Fruit fly (Drosophila melanogaster) whole organism, embryonic: ENCODE data around the gene CG43675.

Experiments used
- Aef1 ChIP-seq: fragments of 200-800 bp; sonication (Bioruptor generic); IDR thresholded peaks from 3 replicates; pipeline ENCODE4 v1.3.6; 2022; ENCODE audit warnings: missing biosample characterization, missing genetic modification characterization
- Asciz ChIP-seq: fragments of 200-800 bp; sonication (Bioruptor generic); optimal IDR thresholded peaks from 2 replicates; lab custom pipeline; 2017; ENCODE audit warnings: missing biosample characterization, mild to moderate bottlenecking, missing genetic modification characterization, missing genetic modification reagents
- CG10654 ChIP-seq: fragments of 200-800 bp; sonication (Bioruptor generic); optimal IDR thresholded peaks from 2 replicates; lab custom pipeline; 2016; ENCODE audit warnings: missing biosample characterization, missing genetic modification characterization
- CG11398 ChIP-seq: fragments of 200-800 bp; sonication (Bioruptor generic); optimal IDR thresholded peaks from 2 replicates; lab custom pipeline; 2016; ENCODE audit warnings: missing biosample characterization, missing genetic modification characterization
- CG12071 ChIP-seq: fragments of 200-800 bp; sonication (Bioruptor generic); optimal IDR thresholded peaks from 3 replicates; lab custom pipeline; 2018; ENCODE audit warnings: missing biosample characterization, mild to moderate bottlenecking, missing genetic modification characterization
- CG1233 ChIP-seq: fragments of 200-800 bp; sonication (Bioruptor generic); optimal IDR thresholded peaks from 4 replicates; lab custom pipeline; 2018; ENCODE audit warnings: missing biosample characterization, mild to moderate bottlenecking, missing genetic modification characterization
- CG12659 ChIP-seq: fragments of 200-800 bp; sonication (Bioruptor generic); optimal IDR thresholded peaks from 3 replicates; lab custom pipeline; 2017; ENCODE audit warnings: mild to moderate bottlenecking, missing biosample characterization, missing genetic modification reagents, missing genetic modification characterization
- CG14965 ChIP-seq: fragments of 200-800 bp; sonication (Bioruptor generic); optimal IDR thresholded peaks from 2 replicates; lab custom pipeline; 2016; ENCODE audit warnings: missing biosample characterization, missing genetic modification characterization, borderline replicate concordance
- CG15514 ChIP-seq: fragments of 200-800 bp; sonication (Bioruptor generic); optimal IDR thresholded peaks from 3 replicates; lab custom pipeline; 2017; ENCODE audit warnings: missing biosample characterization, missing genetic modification characterization, mild to moderate bottlenecking, moderate library complexity, missing genetic modification reagents
- CG1602 ChIP-seq: fragments of 200-800 bp; sonication (Bioruptor generic); optimal IDR thresholded peaks from 3 replicates; lab custom pipeline; 2016; ENCODE audit warnings: missing biosample characterization, missing genetic modification characterization
- CG17829 ChIP-seq: fragments of 200-800 bp; optimal IDR thresholded peaks from 2 replicates; lab custom pipeline; 2019; ENCODE audit warnings: missing biosample characterization, mild to moderate bottlenecking, missing genetic modification characterization, moderate library complexity
- CG2202 ChIP-seq: fragments of 200-800 bp; sonication (Bioruptor generic); optimal IDR thresholded peaks from 2 replicates; lab custom pipeline; 2018; ENCODE audit warnings: missing biosample characterization, mild to moderate bottlenecking, missing genetic modification characterization
- CG2712 ChIP-seq: fragments of 200-800 bp; optimal IDR thresholded peaks from 3 replicates; lab custom pipeline; 2019; ENCODE audit warnings: missing biosample characterization, mild to moderate bottlenecking, missing genetic modification characterization, moderate library complexity
- CG30403 ChIP-seq: fragments of 200-800 bp; sonication (Bioruptor generic); optimal IDR thresholded peaks from 3 replicates; lab custom pipeline; 2016; ENCODE audit warnings: missing biosample characterization, missing genetic modification characterization
- CG32772 ChIP-seq: fragments of 200-800 bp; sonication (Bioruptor generic); IDR thresholded peaks from 2 replicates; pipeline ENCODE4 v1.3.6; 2022; ENCODE audit warnings: missing biosample characterization, missing genetic modification characterization
- CG6254 ChIP-seq: fragments of 200-800 bp; sonication (Bioruptor generic); optimal IDR thresholded peaks from 3 replicates; lab custom pipeline; 2017; ENCODE audit warnings: mild to moderate bottlenecking, missing biosample characterization, missing genetic modification reagents, missing genetic modification characterization
- CG9797 ChIP-seq: fragments of 200-800 bp; sonication (Bioruptor generic); optimal IDR thresholded peaks from 3 replicates; lab custom pipeline; 2018; ENCODE audit warnings: missing biosample characterization, mild to moderate bottlenecking, missing genetic modification characterization
- CoRest ChIP-seq: fragments of 200-800 bp; sonication (Bioruptor generic); optimal IDR thresholded peaks from 3 replicates; lab custom pipeline; 2018; ENCODE audit warnings: missing biosample characterization, mild to moderate bottlenecking, missing genetic modification characterization, moderate library complexity
- Dad ChIP-seq: fragments of 200-800 bp; sonication (Bioruptor generic); optimal IDR thresholded peaks from 3 replicates; lab custom pipeline; 2016; ENCODE audit warnings: missing biosample characterization, missing genetic modification characterization
- Dek ChIP-seq: fragments of 200-800 bp; sonication (Bioruptor generic); optimal IDR thresholded peaks from 3 replicates; lab custom pipeline; 2019; ENCODE audit warnings: missing biosample characterization, mild to moderate bottlenecking, missing genetic modification characterization, moderate library complexity
- Dip2 ChIP-seq: fragments of 200-800 bp; sonication (Bioruptor generic); IDR thresholded peaks from 2 replicates; pipeline ENCODE4 v1.3.6; 2022; ENCODE audit warnings: missing biosample characterization, missing genetic modification characterization
- Doc2 ChIP-seq: fragments of 200-800 bp; sonication (Bioruptor generic); IDR thresholded peaks from 2 replicates; pipeline ENCODE4 v1.3.6; 2022; ENCODE audit warnings: missing biosample characterization, missing genetic modification characterization
- Ets65A ChIP-seq: fragments of 200-800 bp; sonication (Bioruptor generic); peaks from one replicate; lab custom pipeline; 2016; ENCODE audit warnings: missing biosample characterization, missing genetic modification characterization
- Gug ChIP-seq: fragments of 200-800 bp; sonication (Bioruptor generic); IDR thresholded peaks from 4 replicates; pipeline ENCODE4 v1.3.6; 2022; ENCODE audit warnings: missing biosample characterization, missing genetic modification characterization
- HLH54F ChIP-seq: fragments of 200-800 bp; sonication (Bioruptor generic); optimal IDR thresholded peaks from 3 replicates; lab custom pipeline; 2016; ENCODE audit warnings: missing biosample characterization, missing genetic modification characterization
- Hand ChIP-seq: fragments of 200-800 bp; sonication (Bioruptor generic); optimal IDR thresholded peaks from 2 replicates; lab custom pipeline; 2017; ENCODE audit warnings: mild to moderate bottlenecking, missing biosample characterization, missing genetic modification reagents, missing genetic modification characterization
- Hr51 ChIP-seq, 2 experiments: fragments of 200-800 bp; sonication (Bioruptor generic); optimal IDR thresholded peaks; 2 replicates in 1 of 2; 3 replicates in 1 of 2; lab custom pipeline; 2016 to 2018; ENCODE audit warnings: missing biosample characterization in 2 of 2, missing genetic modification characterization in 2 of 2, mild to moderate bottlenecking in 1 of 2, moderate library complexity in 1 of 2
- Hr78 ChIP-seq, 2 experiments: fragments of 200-800 bp in 1 of 2; fragments of >200 bp in 1 of 2; sonication (Bioruptor generic) in 1 of 2; optimal IDR thresholded peaks; 2 replicates each; lab custom pipeline; 2017 to 2019; ENCODE audit warnings: missing biosample characterization in 2 of 2, missing genetic modification characterization in 2 of 2, mild to moderate bottlenecking in 1 of 2, moderate library complexity in 1 of 2
- MTF-1 ChIP-seq: fragments of 200-800 bp; sonication (Bioruptor generic); optimal IDR thresholded peaks from 2 replicates; lab custom pipeline; 2018; ENCODE audit warnings: missing biosample characterization, mild to moderate bottlenecking, missing genetic modification characterization, borderline replicate concordance
- Neu2 ChIP-seq: fragments of 200-800 bp; sonication (Bioruptor generic); optimal IDR thresholded peaks from 3 replicates; lab custom pipeline; 2016; ENCODE audit warnings: missing biosample characterization, missing genetic modification characterization, borderline replicate concordance
- Nf-YC ChIP-seq: fragments of 200-800 bp; optimal IDR thresholded peaks from 3 replicates; lab custom pipeline; 2019; ENCODE audit warnings: missing biosample characterization, mild to moderate bottlenecking, missing genetic modification characterization, moderate library complexity
- NfI ChIP-seq: fragments of 200-800 bp; sonication (Bioruptor generic); optimal IDR thresholded peaks from 3 replicates; lab custom pipeline; 2018; ENCODE audit warnings: missing biosample characterization, mild to moderate bottlenecking, missing genetic modification characterization, moderate library complexity
- Poxn ChIP-seq: fragments of 200-800 bp; sonication (Bioruptor generic); IDR thresholded peaks from 2 replicates; pipeline ENCODE4 v1.3.6; 2022; ENCODE audit warnings: missing biosample characterization, missing genetic modification characterization
- Stat92E ChIP-seq, 3 experiments: fragments of >200 bp in 2 of 3; fragments of 200-800 bp in 1 of 3; sonication (Bioruptor generic) in 1 of 3; optimal IDR thresholded peaks; 2 replicates each; lab custom pipeline; 2017 to 2019; ENCODE audit warnings: missing biosample characterization in 3 of 3, missing genetic modification characterization in 3 of 3, mild to moderate bottlenecking in 1 of 3, moderate library complexity in 1 of 3
- bigmax ChIP-seq: fragments of 200-800 bp; sonication (Bioruptor generic); optimal IDR thresholded peaks from 2 replicates; lab custom pipeline; 2018; ENCODE audit warnings: missing biosample characterization, mild to moderate bottlenecking, missing genetic modification characterization
- cas ChIP-seq: fragments of 200-800 bp; sonication (Bioruptor generic); IDR thresholded peaks from 2 replicates; pipeline ENCODE4 v1.3.6; 2022; ENCODE audit warnings: missing biosample characterization, missing genetic modification characterization
- eyg ChIP-seq: fragments of 200-800 bp; sonication (Bioruptor generic); optimal IDR thresholded peaks from 3 replicates; lab custom pipeline; 2016; ENCODE audit warnings: missing biosample characterization, missing genetic modification characterization
- her ChIP-seq: fragments of 200-800 bp; sonication (Bioruptor generic); optimal IDR thresholded peaks from 2 replicates; lab custom pipeline; 2016; ENCODE audit warnings: missing biosample characterization, missing genetic modification characterization
- hth ChIP-seq: fragments of >200 bp; optimal IDR thresholded peaks from 2 replicates; lab custom pipeline; 2017; ENCODE audit warnings: inconsistent platforms
- jing ChIP-seq: fragments of 200-800 bp; sonication (Bioruptor generic); optimal IDR thresholded peaks from 2 replicates; lab custom pipeline; 2018; ENCODE audit warnings: missing biosample characterization, mild to moderate bottlenecking, missing genetic modification characterization
- knrl ChIP-seq: fragments of 200-800 bp; sonication (Bioruptor generic); IDR thresholded peaks from 3 replicates; pipeline ENCODE4 v1.3.6; 2022; ENCODE audit warnings: missing biosample characterization, missing genetic modification characterization; ENCODE audit not compliant: partially characterized antibody
- lola ChIP-seq, 3 experiments: fragments of >200 bp in 2 of 3; fragments of 200-800 bp in 1 of 3; sonication (Bioruptor generic) in 1 of 3; optimal IDR thresholded peaks; 2 replicates each; lab custom pipeline; 2017 to 2019; ENCODE audit warnings: missing biosample characterization in 3 of 3, missing genetic modification characterization in 3 of 3, mild to moderate bottlenecking in 1 of 3, moderate library complexity in 1 of 3
- lov ChIP-seq, 2 experiments: fragments of 200-800 bp in 1 of 2; fragments of >200 bp in 1 of 2; sonication (Bioruptor generic) in 1 of 2; IDR thresholded peaks in 1 of 2; optimal IDR thresholded peaks in 1 of 2; 2 replicates in 1 of 2; 3 replicates in 1 of 2; pipeline versions ENCODE4 v1.3.6 to Lab custom; 2017 to 2022; ENCODE audit warnings: missing biosample characterization in 1 of 2, missing genetic modification characterization in 1 of 2
- odd ChIP-seq: fragments of 200-800 bp; sonication (Bioruptor generic); optimal IDR thresholded peaks from 2 replicates; lab custom pipeline; 2017; ENCODE audit warnings: missing biosample characterization, mild to moderate bottlenecking, missing genetic modification characterization
- sens ChIP-seq: fragments of 200-800 bp; sonication (Bioruptor generic); peaks from one replicate; lab custom pipeline; 2016; ENCODE audit warnings: missing biosample characterization, missing genetic modification characterization
- stwl ChIP-seq: fragments of 200-800 bp; sonication (Bioruptor generic); optimal IDR thresholded peaks from 3 replicates; lab custom pipeline; 2018; ENCODE audit warnings: missing biosample characterization, mild to moderate bottlenecking, missing genetic modification characterization, moderate library complexity
- zen2 ChIP-seq: fragments of 200-800 bp; sonication (Bioruptor generic); IDR thresholded peaks from 3 replicates; pipeline ENCODE4 v1.3.6; 2022; ENCODE audit warnings: missing biosample characterization, missing genetic modification characterization; ENCODE audit not compliant: partially characterized antibody
- zfh2 ChIP-seq: fragments of 200-800 bp; sonication (Bioruptor generic); optimal IDR thresholded peaks from 2 replicates; lab custom pipeline; 2016; ENCODE audit warnings: missing biosample characterization, missing genetic modification characterization

CG43675 gene

DNA sequence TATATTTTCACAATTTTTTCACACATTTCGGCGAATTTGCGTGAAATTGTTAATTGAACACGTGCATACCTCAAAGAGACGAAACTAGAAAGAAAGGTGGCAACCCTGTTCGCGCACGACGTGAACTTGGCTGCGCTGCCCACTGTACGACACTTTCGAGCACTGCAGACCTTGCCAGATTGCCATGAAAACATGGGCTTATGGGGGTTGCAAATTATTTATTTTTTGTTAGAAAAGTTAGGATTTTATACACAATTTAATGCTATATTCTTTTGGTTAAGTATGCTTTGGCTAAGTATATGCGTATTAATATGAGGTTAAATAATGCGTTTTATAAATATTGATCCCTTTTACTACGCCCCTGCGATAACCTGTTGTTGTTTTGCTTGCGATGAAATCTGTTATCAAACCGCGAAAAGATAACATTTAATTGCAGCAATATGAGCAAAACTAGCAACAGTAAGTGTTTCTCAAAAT, 45.9 kb downstream of the CG43675 start, which contains the start of the genes RpL34b and CG8132 (continued):
- TF ChIP-seq Hr51 (GFP tag; optimal IDR thresholded peaks at IDR 0.05; lab: Kevin White, UChicago) (peak; percentile 94 to 97), sens (GFP tag; lab: Kevin White, UChicago) (peak; percentile 98), eyg (peak; percentile 78), CG12659 (peak; percentile 99), jing (GFP tag; lab: Kevin White, UChicago) (peak; percentile 75), CG1602 (peak; percentile 96), HLH54F (GFP tag; lab: Kevin White, UChicago) (peak; percentile 97), CG1233 (GFP tag; lab: Kevin White, UChicago) (peak; percentile 96), MTF-1 (GFP tag; lab: Kevin White, UChicago) (peak; percentile 95), Dek (tag; lab: Kevin White, UChicago) (peak; percentile 96), CG32772 (GFP tag; lab: Robert Waterston, UW) (peak; percentile 96), hth (lab: Kevin White, UChicago) (no peak), cas (GFP tag; lab: Robert Waterston, UW) (peak; percentile 86), her (GFP tag; lab: Kevin White, UChicago) (peak; percentile 94), bigmax (GFP tag; lab: Kevin White, UChicago) (peak; percentile 75), CG9797 (GFP tag; lab: Kevin White, UChicago) (peak; percentile 59), zen2 (GFP tag; lab: Robert Waterston, UW) (no peak), stwl (tag; lab: Kevin White, UChicago) (peak; percentile 91), CG15514 (GFP tag; lab: Kevin White, UChicago) (peak; percentile 93), CG14965 (GFP tag; lab: Kevin White, UChicago) (peak; percentile 60), Hand (GFP tag; lab: Kevin White, UChicago) (peak; percentile 85), Neu2 (peak; percentile 88), CG12071 (GFP tag; lab: Kevin White, UChicago) (peak; percentile 91), CG10654 (GFP tag; lab: Kevin White, UChicago) (peak; percentile 96), lov (optimal IDR thresholded peaks at IDR 0.05; lab: Kevin White, UChicago) (no peak), lov (GFP tag; IDR thresholded peaks at IDR 0.05; lab: Robert Waterston, UW) (peak; percentile 94), Nf-YC (tag; lab: Kevin White, UChicago) (peak; percentile 91), Gug (GFP tag; lab: Robert Waterston, UW) (peak; percentile 98), Poxn (GFP tag; lab: Robert Waterston, UW) (peak; percentile 88), Stat92E (GFP tag; optimal IDR thresholded peaks at IDR 0.05; lab: Kevin White, UChicago) (peak in 1 of 3 experiments; percentile 73), knrl (GFP tag; lab: Robert Waterston, UW) (peak; percentile 61), CG2712 (tag; lab: Kevin White, UChicago) (peak; percentile 97), Asciz (GFP tag; lab: Kevin White, UChicago) (peak; percentile 83), CG6254 (GFP tag; lab: Kevin White, UChicago) (peak; percentile 79), CoRest (tag; lab: Kevin White, UChicago) (peak; percentile 96), CG30403 (GFP tag; lab: Kevin White, UChicago) (peak; percentile 98), lola (GFP tag; optimal IDR thresholded peaks at IDR 0.05; lab: Kevin White, UChicago) (peak in 1 of 3 experiments; percentile 92), Doc2 (GFP tag; lab: Robert Waterston, UW) (peak; percentile 89), Ets65A (GFP tag; lab: Kevin White, UChicago) (peak; percentile 100), zfh2 (GFP tag; lab: Kevin White, UChicago) (peak; percentile 98), Dip2 (GFP tag; lab: Robert Waterston, UW) (peak; percentile 34; the same call in 1 of the 2 replicates), NfI (GFP tag; lab: Kevin White, UChicago) (peak; percentile 98), Hr78 (GFP tag; optimal IDR thresholded peaks at IDR 0.05; lab: Kevin White, UChicago) (no peak), CG2202 (tag; lab: Kevin White, UChicago) (peak; percentile 93), Dad (peak; percentile 95), odd (GFP tag; lab: Kevin White, UChicago) (peak; percentile 90), CG17829 (peak; percentile 96), Aef1 (peak; percentile 97), CG11398 (GFP tag; lab: Kevin White, UChicago) (peak; percentile 91)
